Worm (Caenorhabditis elegans): ENCODE data around the gene srx-120.

Gene srx-120

ce11 chrII:12550940-12551339 is 19.9 kb downstream of the srx-120 start:
- no peak for TF ChIP-seq ztf-4 (tag; optimal IDR thresholded peaks at IDR 0.05)
- no peak for TF ChIP-seq snpc-4 (tag; optimal IDR thresholded peaks at IDR 0.05)
- TF ChIP-seq nhr-43 (tag; optimal IDR thresholded peaks at IDR 0.05; ENCODE audit: poor library complexity, severe bottlenecking) = no peak
- no peak for TF ChIP-seq nhr-28 (tag; optimal IDR thresholded peaks at IDR 0.05)
- TF ChIP-seq elt-1 (tag; optimal IDR thresholded peaks at IDR 0.05) = no peak
- no peak for TF ChIP-seq pha-4 (tag; optimal IDR thresholded peaks at IDR 0.05)
- TF ChIP-seq nhr-23 (tag; optimal IDR thresholded peaks at IDR 0.05) = no peak
- no peak for TF ChIP-seq unc-62 (GFP tag; optimal IDR thresholded peaks at IDR 0.05)
- no peak for TF ChIP-seq skn-1 (tag; optimal IDR thresholded peaks at IDR 0.05)
- no peak for TF ChIP-seq lsy-12 (tag; optimal IDR thresholded peaks at IDR 0.05)
- no peak for TF ChIP-seq elt-2 (tag; optimal IDR thresholded peaks at IDR 0.05)
- TF ChIP-seq eor-1 (tag; optimal IDR thresholded peaks at IDR 0.05) = no peak
- TF ChIP-seq ama-1 (optimal IDR thresholded peaks at IDR 0.05) = no peak
- no peak for TF ChIP-seq ztf-11 (tag; optimal IDR thresholded peaks at IDR 0.05)

- TF ChIP-seq nhr-28 (tag; optimal IDR thresholded peaks at IDR 0.05) = no peak
- TF ChIP-seq jun-1 (tag; optimal IDR thresholded peaks at IDR 0.05) = no peak
- no peak for TF ChIP-seq mml-1 (tag; optimal IDR thresholded peaks at IDR 0.05)
- no peak for TF ChIP-seq fkh-2 (tag; optimal IDR thresholded peaks at IDR 0.05)
- TF ChIP-seq pha-4 (tag; optimal IDR thresholded peaks at IDR 0.05) = no peak
- no peak for TF ChIP-seq ceh-16 (tag; optimal IDR thresholded peaks at IDR 0.05)
- no peak for TF ChIP-seq ztf-4 (tag; optimal IDR thresholded peaks at IDR 0.05)
- TF ChIP-seq sea-2 (GFP tag; optimal IDR thresholded peaks at IDR 0.05) = no peak
- no peak for TF ChIP-seq zag-1 (tag; optimal IDR thresholded peaks at IDR 0.05)
- TF ChIP-seq unc-39 (tag; optimal IDR thresholded peaks at IDR 0.05) = no peak
- TF ChIP-seq pqm-1 (tag; optimal IDR thresholded peaks at IDR 0.05) = no peak
- no peak for TF ChIP-seq ZK546.5 (tag; optimal IDR thresholded peaks at IDR 0.05)
- no peak for TF ChIP-seq nhr-43 (tag; optimal IDR thresholded peaks at IDR 0.05; ENCODE audit: poor library complexity, severe bottlenecking)
- TF ChIP-seq elt-3 (tag; optimal IDR thresholded peaks at IDR 0.05) = no peak
- no peak for TF ChIP-seq hmg-11 (tag; optimal IDR thresholded peaks at IDR 0.05)
- TF ChIP-seq nhr-77 (tag; optimal IDR thresholded peaks at IDR 0.05) = no peak
These were observed 24.5 kb downstream of the srx-120 start, which contains the start of gene F49C5.11 for ce11 chrII:12555579-12555978. Gene F49C5.11 (plus strand): TSS chrII:12555879.

- TF ChIP-seq ceh-82 (tag; optimal IDR thresholded peaks at IDR 0.05) (no peak), unc-39 (tag; optimal IDR thresholded peaks at IDR 0.05) (no peak), nfya-1 (tag; optimal IDR thresholded peaks at IDR 0.05; ENCODE audit: insufficient read depth) (no peak), hmg-11 (tag; optimal IDR thresholded peaks at IDR 0.05) (no peak), nhr-28 (tag; optimal IDR thresholded peaks at IDR 0.05) (no peak)
These were observed 29.2 kb downstream of the srx-120 start, which contains the start of gene F49C5.12 for ce11 chrII:12560210-12560609. Gene F49C5.12 (minus strand): TSS chrII:12560310.

- TF ChIP-seq tbx-2 (tag; optimal IDR thresholded peaks at IDR 0.05) = no peak
- TF ChIP-seq jun-1 (tag; optimal IDR thresholded peaks at IDR 0.05) = no peak
- TF ChIP-seq nhr-43 (tag; optimal IDR thresholded peaks at IDR 0.05; ENCODE audit: poor library complexity, severe bottlenecking) = no peak
- TF ChIP-seq egl-27 (tag; optimal IDR thresholded peaks at IDR 0.05) = no peak
- no peak for TF ChIP-seq fkh-2 (tag; optimal IDR thresholded peaks at IDR 0.05)
- TF ChIP-seq nhr-76 (tag; optimal IDR thresholded peaks at IDR 0.05) = no peak
- no peak for TF ChIP-seq nhr-12 (tag; optimal IDR thresholded peaks at IDR 0.05)
- no peak for TF ChIP-seq lin-39 (tag; optimal IDR thresholded peaks at IDR 0.05)
- TF ChIP-seq daf-12 (tag; optimal IDR thresholded peaks at IDR 0.05) = no peak
- TF ChIP-seq R02D3.7 (tag; optimal IDR thresholded peaks at IDR 0.05) = no peak
These were observed 34.8 kb downstream of the srx-120 start, which contains the start of gene F49C5.7 for ce11 chrII:12565851-12566250. Gene F49C5.7 (plus strand): TSS chrII:12566151.

- TF ChIP-seq nfya-1 (tag; optimal IDR thresholded peaks at IDR 0.05; ENCODE audit: insufficient read depth) = no peak
- TF ChIP-seq mdl-1 (tag; optimal IDR thresholded peaks at IDR 0.05) = no peak
- TF ChIP-seq ceh-82 (tag; optimal IDR thresholded peaks at IDR 0.05) = no peak
- no peak for TF ChIP-seq pha-4 (tag; optimal IDR thresholded peaks at IDR 0.05)
- no peak for TF ChIP-seq ztf-11 (tag; optimal IDR thresholded peaks at IDR 0.05)
These were observed 39.5 kb downstream of the srx-120 start, which contains the start of gene Y38E10A.1 for ce11 chrII:12570523-12570922. Gene Y38E10A.1 (minus strand): TSS chrII:12570623.
